Fruit fly (Drosophila melanogaster): Measurements from ENCODE around the gene CG15357.
A peak's percentile ranks its signal among the peaks of the same experiment; 100 is the strongest.

Gene CG15357

DNA sequence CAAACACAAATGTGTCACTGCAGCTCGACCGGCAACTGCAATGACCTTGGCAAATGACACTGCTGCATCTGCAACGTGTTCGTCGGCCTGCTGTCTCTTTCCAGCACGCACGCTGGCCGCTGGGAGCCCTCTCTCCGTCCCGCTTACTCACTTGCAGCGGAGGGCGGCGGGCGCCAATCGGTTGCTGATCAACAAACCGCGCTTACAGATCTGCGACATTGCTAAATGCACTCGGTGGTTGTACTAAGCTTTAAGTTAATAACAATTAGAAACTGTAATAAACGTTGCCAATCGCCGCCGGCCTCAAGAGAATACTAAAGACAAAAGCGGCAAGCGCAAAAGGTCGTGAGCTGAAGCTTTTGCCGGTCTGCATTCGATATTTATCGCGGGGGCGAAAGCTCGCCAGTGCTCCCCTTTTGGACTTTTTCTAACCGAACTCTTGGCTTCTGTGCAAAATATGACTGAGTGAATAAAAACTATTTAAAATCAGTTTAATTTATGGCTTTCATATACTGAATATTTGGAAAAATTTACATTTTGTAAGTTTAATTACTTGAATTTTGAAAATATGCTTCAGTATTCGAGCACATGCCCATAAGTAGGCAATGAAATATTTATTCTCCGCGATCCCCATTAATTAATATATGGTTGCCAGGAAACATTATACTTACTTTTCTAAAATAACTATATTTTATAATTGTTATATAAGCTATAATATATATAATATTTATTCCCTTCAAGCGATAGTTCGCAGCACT is 42.1 kb upstream of the CG15357 start, which contains the start of gene Got2 (continued):
- TF ChIP-seq Side (GFP tag; optimal IDR thresholded peaks at IDR 0.05) (no peak), GATAe (GFP tag; conservative IDR thresholded peaks at IDR 0.05) (no peak), CG9215 (GFP tag; IDR thresholded peaks at IDR 0.05) (no peak), Ets65A (GFP tag) (no peak), CG3281 (GFP tag; optimal IDR thresholded peaks at IDR 0.05) (no peak), dm (GFP tag; optimal IDR thresholded peaks at IDR 0.05) (no peak), usp (GFP tag; optimal IDR thresholded peaks at IDR 0.05) (no peak), exex (tag; optimal IDR thresholded peaks at IDR 0.05) (no peak), CG10543 (GFP tag; optimal IDR thresholded peaks at IDR 0.05) (no peak), CG7786 (GFP tag; optimal IDR thresholded peaks at IDR 0.05) (peak; percentile 8), ewg (GFP tag; optimal IDR thresholded peaks at IDR 0.05) (peak; percentile 57), CG9876 (GFP tag; optimal IDR thresholded peaks at IDR 0.05) (no peak), Taf1 (GFP tag; IDR thresholded peaks at IDR 0.05) (no peak), CG3407 (GFP tag; optimal IDR thresholded peaks at IDR 0.05) (no peak), CG4424 (GFP tag; optimal IDR thresholded peaks at IDR 0.05) (peak; percentile 7), sens-2 (GFP tag; IDR thresholded peaks at IDR 0.05) (no peak), Aef1 (GFP tag; IDR thresholded peaks at IDR 0.05) (no peak), Med (GFP tag) (no peak), CG7928 (GFP tag; optimal IDR thresholded peaks at IDR 0.05) (no peak), ems (GFP tag; optimal IDR thresholded peaks at IDR 0.05) (no peak), hbn (GFP tag; IDR thresholded peaks at IDR 0.05; ENCODE audit: partially characterized antibody) (peak; percentile 79), CG6175 (GFP tag; IDR thresholded peaks at IDR 0.05) (0 out of 3 replicates have a peak, but pooled peaks have one; percentile 22), insv (GFP tag; optimal IDR thresholded peaks at IDR 0.05) (no peak), CG16863 (GFP tag; optimal IDR thresholded peaks at IDR 0.05) (no peak), Myb (GFP tag; optimal IDR thresholded peaks at IDR 0.05) (no peak), Atf3 (GFP tag; optimal IDR thresholded peaks at IDR 0.05) (no peak), CG6689 (GFP tag; IDR thresholded peaks at IDR 0.05) (peak; percentile 11; the same call in 1 of the 2 replicates), sc (optimal IDR thresholded peaks at IDR 0.05) (no peak), sc (GFP tag; optimal IDR thresholded peaks at IDR 0.05) (no peak), Fer1 (GFP tag; optimal IDR thresholded peaks at IDR 0.05) (no peak), sens (GFP tag) (peak; percentile 24), Ptx1 (GFP tag; IDR thresholded peaks at IDR 0.05) (peak; percentile 44; the same call in 1 of the 2 replicates), CG14710 (tag; optimal IDR thresholded peaks at IDR 0.05) (no peak), CG4617 (GFP tag; optimal IDR thresholded peaks at IDR 0.05; ENCODE audit: borderline replicate concordance) (no peak), schlank (tag; optimal IDR thresholded peaks at IDR 0.05) (no peak), CG32532 (GFP tag; IDR thresholded peaks at IDR 0.05) (0 out of 2 replicates have a peak, but pooled peaks have one; percentile 9), Dfd (GFP tag; optimal IDR thresholded peaks at IDR 0.05) (no peak), emc (GFP tag; optimal IDR thresholded peaks at IDR 0.05) (no peak), Hr51 (GFP tag; optimal IDR thresholded peaks at IDR 0.05) (peak in 1 of 2 experiments; percentile 23), sr (GFP tag; IDR thresholded peaks at IDR 0.05) (peak; percentile 89), CG4730 (GFP tag; IDR thresholded peaks at IDR 0.05) (no peak), CG5953 (GFP tag; IDR thresholded peaks at IDR 0.05) (no peak), pnt (GFP tag; optimal IDR thresholded peaks at IDR 0.05) (no peak), Hey (tag; optimal IDR thresholded peaks at IDR 0.05) (no peak), CHES-1-like (GFP tag; optimal IDR thresholded peaks at IDR 0.05) (no peak), CG3847 (GFP tag; IDR thresholded peaks at IDR 0.05) (0 out of 2 replicates have a peak, but pooled peaks have one; percentile 33), lmd (GFP tag; IDR thresholded peaks at IDR 0.05) (peak; percentile 25; the same call in 1 of the 2 replicates), twi (tag; optimal IDR thresholded peaks at IDR 0.05) (no peak), Doc2 (GFP tag; IDR thresholded peaks at IDR 0.05) (no peak), CG7963 (GFP tag; IDR thresholded peaks at IDR 0.05; ENCODE audit: partially characterized antibody) (peak; percentile 75; the same call in 1 of the 3 replicates), Blimp-1 (GFP tag; optimal IDR thresholded peaks at IDR 0.05) (peak; percentile 26)
